Worm (Caenorhabditis elegans) whole organism, young adult: ENCODE data around the gene nhr-236.

Experiments
- C06A6.2 ChIP-seq: fragments of 200-800 bp; sonication (Bioruptor generic); conservative IDR thresholded peaks from 2 replicates; pipeline ENCODE4 v1.3.6; 2022; ENCODE audit warnings: missing genetic modification characterization, missing compliant biosample characterization
- K12H6.12 ChIP-seq: fragments of 200-800 bp; sonication (Bioruptor generic); optimal IDR thresholded peaks from 2 replicates; lab custom pipeline; 2018; ENCODE audit warnings: mild to moderate bottlenecking, missing genetic modification characterization, missing compliant biosample characterization
- Y53G8AR.9 ChIP-seq: fragments of 200-800 bp; sonication (Bioruptor generic); conservative IDR thresholded peaks from 2 replicates; pipeline ENCODE4 v1.3.6; 2022; ENCODE audit warnings: missing genetic modification reagents, missing genetic modification characterization, missing compliant biosample characterization
- atf-7 ChIP-seq: sonication (generic microtip); optimal IDR thresholded peaks from 2 replicates; lab custom pipeline; 2017; ENCODE audit warnings: mild to moderate bottlenecking, missing genetic modification characterization, missing compliant biosample characterization
- chd-7 ChIP-seq: sonication (generic microtip); optimal IDR thresholded peaks from 2 replicates; lab custom pipeline; 2016; ENCODE audit warnings: mild to moderate bottlenecking, missing genetic modification characterization, moderate library complexity, missing compliant biosample characterization
- dpl-1 ChIP-seq: fragments of 150-350 bp; optimal IDR thresholded peaks from 2 replicates; lab custom pipeline; 2014; ENCODE audit warnings: missing biosample characterization, missing genetic modification reagents, missing genetic modification characterization
- pha-4 ChIP-seq: fragments of 150-350 bp; sonication (generic microtip); optimal IDR thresholded peaks from 2 replicates; lab custom pipeline; 2014; ENCODE audit warnings: missing biosample characterization, missing genetic modification reagents, missing genetic modification characterization
- snpc-4 ChIP-seq, 5 experiments: fragments of 150-350 bp in 1 of 5; sonication (generic microtip) in 4 of 5; optimal IDR thresholded peaks; 2 replicates each; lab custom pipeline; 2014 to 2018; ENCODE audit warnings: missing genetic modification characterization in 5 of 5, missing biosample characterization in 3 of 5, antibody characterized with exemption in 2 of 5, mild to moderate bottlenecking in 2 of 5, missing compliant biosample characterization in 2 of 5, missing genotype in 2 of 5, moderate library complexity in 2 of 5, missing genetic modification reagents in 1 of 5
- ztf-26 ChIP-seq: sonication (generic microtip); optimal IDR thresholded peaks from 2 replicates; lab custom pipeline; 2017; ENCODE audit warnings: missing genetic modification characterization, missing compliant biosample characterization

ce11 chrIV:2298388-2298787 lies 31.1 kb downstream of the nhr-236 start:
- no peak for TF ChIP-seq pha-4 (tag; lab: Kevin White, UChicago)
- no peak for TF ChIP-seq Y53G8AR.9 (GFP tag; lab: Robert Waterston, UW)
- TF ChIP-seq snpc-4 (GFP tag; optimal IDR thresholded peaks at IDR 0.05; lab: Kevin White, UChicago): no peak
- no peak for TF ChIP-seq snpc-4 (tag; optimal IDR thresholded peaks at IDR 0.05; lab: Kevin White, UChicago)
- no peak for TF ChIP-seq chd-7
- TF ChIP-seq dpl-1 (GFP tag; lab: Kevin White, UChicago): no peak
- no peak for TF ChIP-seq K12H6.12
- no peak for TF ChIP-seq C06A6.2
- TF ChIP-seq ztf-26 (tag; lab: Kevin White, UChicago): no peak
- no peak for TF ChIP-seq atf-7 (tag; lab: Kevin White, UChicago)
